Fruit fly (Drosophila melanogaster): ENCODE results near the gene hng3.

- TF ChIP-seq Sin3A (optimal IDR thresholded peaks at IDR 0.05) (no peak), h (optimal IDR thresholded peaks at IDR 0.05) (no peak), ttk (optimal IDR thresholded peaks at IDR 0.05) (no peak), psq (optimal IDR thresholded peaks at IDR 0.05) (no peak)
These were observed 62.6 kb downstream of the hng3 start, which contains the start of gene Vti1a for dm6 chr3L:692699-693098.

Measured in Kc167 (cell line).